Worm (Caenorhabditis elegans) whole organism, early embryonic: ENCODE results near the gene C01G5.4.

ENCODE experiments used
- aly-1 ChIP-seq: sonication (generic microtip); optimal IDR thresholded peaks from 2 replicates; lab custom pipeline; 2016; ENCODE audit warnings: missing genetic modification characterization, missing compliant biosample characterization
- ama-1 ChIP-seq: fragments of 150-350 bp; optimal IDR thresholded peaks from 2 replicates; lab custom pipeline; 2014
- ceh-13 ChIP-seq: fragments of 200-800 bp; sonication (Bioruptor generic); optimal IDR thresholded peaks from 2 replicates; lab custom pipeline; 2018; ENCODE audit warnings: mild to moderate bottlenecking, missing genetic modification characterization, missing compliant biosample characterization
- ceh-36 ChIP-seq: sonication (generic microtip); optimal IDR thresholded peaks from 2 replicates; lab custom pipeline; 2016; ENCODE audit warnings: missing genetic modification characterization, inconsistent platforms, missing compliant biosample characterization
- ets-7 ChIP-seq: sonication (generic microtip); optimal IDR thresholded peaks from 2 replicates; lab custom pipeline; 2016; ENCODE audit warnings: missing genotype, missing genetic modification characterization, missing compliant biosample characterization
- flt-1 ChIP-seq: fragments of 200-800 bp; sonication (Bioruptor generic); IDR thresholded peaks from 2 replicates; pipeline ENCODE4 v1.3.6; 2022; ENCODE audit warnings: missing genetic modification characterization, missing compliant biosample characterization
- tbx-11 ChIP-seq: fragments of 200-800 bp; sonication (Bioruptor generic); IDR thresholded peaks from 2 replicates; pipeline ENCODE4 v1.3.6; 2022; ENCODE audit warnings: missing genetic modification characterization, missing compliant biosample characterization

ce11 chrIV:6487047-6487446, 44.5 kb upstream of the C01G5.4 start, which contains the start of gene Y73B6BL.37:
- TF ChIP-seq ama-1 (lab: Kevin White, UChicago) (no peak), aly-1 (tag; lab: Kevin White, UChicago) (no peak), ceh-36 (tag; lab: Kevin White, UChicago) (no peak), ceh-13 (GFP tag; lab: Kevin White, UChicago) (no peak), ets-7 (tag; lab: Kevin White, UChicago) (no peak), flt-1 (GFP tag; lab: Robert Waterston, UW) (no peak), tbx-11 (GFP tag; lab: Robert Waterston, UW) (no peak)
